Fruit fly (Drosophila melanogaster) whole organism, prepupa: Measurements from ENCODE around the gene CG4080.

Experiments used
- CG10631 ChIP-seq: fragments of 200-800 bp; sonication (Bioruptor generic); optimal IDR thresholded peaks from 2 replicates; lab custom pipeline; 2016; ENCODE audit warnings: missing biosample characterization, missing genetic modification characterization
- CG10669 ChIP-seq: fragments of 200-800 bp; sonication (Bioruptor generic); optimal IDR thresholded peaks from 3 replicates; lab custom pipeline; 2018; ENCODE audit warnings: missing biosample characterization, mild to moderate bottlenecking, missing genetic modification characterization, moderate library complexity
- CG11762 ChIP-seq: fragments of 200-800 bp; sonication (Bioruptor generic); optimal IDR thresholded peaks from 3 replicates; lab custom pipeline; 2016; ENCODE audit warnings: missing biosample characterization, missing genetic modification characterization; ENCODE audit not compliant: insufficient read depth
- CG15336 ChIP-seq: fragments of 200-800 bp; sonication (Bioruptor generic); IDR thresholded peaks from 2 replicates; pipeline ENCODE4 v1.3.6; 2022; ENCODE audit warnings: missing biosample characterization, missing genetic modification characterization
- CG1621 ChIP-seq: fragments of 200-800 bp; sonication (Bioruptor generic); optimal IDR thresholded peaks from 3 replicates; lab custom pipeline; 2018; ENCODE audit warnings: missing biosample characterization, mild to moderate bottlenecking, missing genetic modification characterization
- CG16779 ChIP-seq: fragments of 200-800 bp; sonication (Bioruptor generic); optimal IDR thresholded peaks from 3 replicates; lab custom pipeline; 2017; ENCODE audit warnings: missing biosample characterization, mild to moderate bottlenecking, missing genetic modification characterization
- CG3032 ChIP-seq: fragments of 200-800 bp; optimal IDR thresholded peaks from 2 replicates; lab custom pipeline; 2019; ENCODE audit warnings: missing biosample characterization, mild to moderate bottlenecking, missing genetic modification characterization, moderate library complexity
- CG3919 ChIP-seq: fragments of 200-800 bp; sonication (Bioruptor generic); optimal IDR thresholded peaks from 3 replicates; lab custom pipeline; 2016; ENCODE audit warnings: missing biosample characterization, missing genetic modification characterization
- CG6163 ChIP-seq: fragments of 200-800 bp; sonication (Bioruptor generic); IDR thresholded peaks from 3 replicates; pipeline ENCODE4 v1.3.6; 2022; ENCODE audit warnings: missing biosample characterization, missing genetic modification characterization
- CG6276 ChIP-seq: fragments of 200-800 bp; sonication (Bioruptor generic); optimal IDR thresholded peaks from 2 replicates; lab custom pipeline; 2017; ENCODE audit warnings: missing biosample characterization, mild to moderate bottlenecking, missing genetic modification characterization
- CG6808 ChIP-seq: fragments of 200-800 bp; sonication (Bioruptor generic); optimal IDR thresholded peaks from 3 replicates; lab custom pipeline; 2017; ENCODE audit warnings: missing biosample characterization, missing genetic modification characterization, mild to moderate bottlenecking, moderate library complexity, missing genetic modification reagents
- CG7368 ChIP-seq: fragments of 200-800 bp; sonication (Bioruptor generic); optimal IDR thresholded peaks from 3 replicates; lab custom pipeline; 2016; ENCODE audit warnings: missing biosample characterization, missing genetic modification characterization
- CG9139 ChIP-seq: fragments of 200-800 bp; sonication (Bioruptor generic); optimal IDR thresholded peaks from 3 replicates; lab custom pipeline; 2017; ENCODE audit warnings: missing biosample characterization, mild to moderate bottlenecking, missing genetic modification characterization
- Eip75B ChIP-seq: fragments of 200-800 bp; sonication (Bioruptor generic); optimal IDR thresholded peaks from 3 replicates; lab custom pipeline; 2016; ENCODE audit warnings: missing biosample characterization, missing genetic modification characterization
- Eip78C ChIP-seq: fragments of 200-800 bp; sonication (Bioruptor generic); peaks from one replicate; lab custom pipeline; 2016; ENCODE audit warnings: missing biosample characterization, missing genetic modification characterization
- Eip93F ChIP-seq: fragments of 200-800 bp; sonication (Bioruptor generic); optimal IDR thresholded peaks from 2 replicates; lab custom pipeline; 2016; ENCODE audit warnings: missing biosample characterization, mild to moderate bottlenecking, missing genetic modification characterization
- Ets96B ChIP-seq: fragments of 200-800 bp; optimal IDR thresholded peaks from 2 replicates; lab custom pipeline; 2019; ENCODE audit warnings: missing biosample characterization, mild to moderate bottlenecking, missing genetic modification characterization, moderate library complexity
- Hr38 ChIP-seq: sonication (Bioruptor generic); optimal IDR thresholded peaks from 2 replicates; lab custom pipeline; 2016; ENCODE audit warnings: missing biosample characterization, missing genetic modification characterization
- Met ChIP-seq: fragments of 200-800 bp; sonication (Bioruptor generic); optimal IDR thresholded peaks from 3 replicates; lab custom pipeline; 2016; ENCODE audit warnings: missing biosample characterization, missing genetic modification characterization
- OdsH ChIP-seq: fragments of 200-800 bp; sonication (Bioruptor generic); optimal IDR thresholded peaks from 3 replicates; lab custom pipeline; 2016; ENCODE audit warnings: missing biosample characterization, missing genetic modification characterization
- Sox14 ChIP-seq: fragments of 200-800 bp; sonication (Bioruptor generic); optimal IDR thresholded peaks from 3 replicates; lab custom pipeline; 2016; ENCODE audit warnings: missing biosample characterization, missing genetic modification characterization
- achi ChIP-seq: fragments of 200-800 bp; sonication (Bioruptor generic); optimal IDR thresholded peaks from 3 replicates; lab custom pipeline; 2016; ENCODE audit warnings: missing biosample characterization, missing genetic modification characterization
- dac ChIP-seq: fragments of 200-800 bp; sonication (Bioruptor generic); optimal IDR thresholded peaks from 2 replicates; lab custom pipeline; 2017; ENCODE audit warnings: missing biosample characterization, mild to moderate bottlenecking, missing genetic modification characterization
- dsx ChIP-seq: fragments of 200-800 bp; optimal IDR thresholded peaks from 3 replicates; lab custom pipeline; 2019; ENCODE audit warnings: missing biosample characterization, mild to moderate bottlenecking, missing genetic modification characterization, moderate library complexity; ENCODE audit not compliant: poor library complexity, severe bottlenecking
- fd59A ChIP-seq: fragments of 200-800 bp; sonication (Bioruptor generic); optimal IDR thresholded peaks from 2 replicates; lab custom pipeline; 2017; ENCODE audit warnings: missing biosample characterization, mild to moderate bottlenecking, missing genetic modification characterization, missing genetic modification reagents
- fkh ChIP-seq: fragments of 200-800 bp; sonication (Bioruptor generic); optimal IDR thresholded peaks from 3 replicates; lab custom pipeline; 2017; ENCODE audit warnings: missing biosample characterization, mild to moderate bottlenecking, missing genetic modification characterization, moderate library complexity
- lz ChIP-seq: fragments of 200-800 bp; sonication (Bioruptor generic); optimal IDR thresholded peaks from 3 replicates; lab custom pipeline; 2016; ENCODE audit warnings: missing biosample characterization, missing genetic modification characterization
- net ChIP-seq: fragments of 200-800 bp; sonication (Bioruptor generic); optimal IDR thresholded peaks from 3 replicates; lab custom pipeline; 2016; ENCODE audit warnings: missing biosample characterization, missing genetic modification characterization
- pdm3 ChIP-seq: fragments of 200-800 bp; sonication (Bioruptor generic); optimal IDR thresholded peaks from 3 replicates; lab custom pipeline; 2016; ENCODE audit warnings: missing biosample characterization, missing genetic modification characterization
- salr ChIP-seq, 2 experiments: fragments of 200-800 bp; sonication (Bioruptor generic); optimal IDR thresholded peaks; 3 replicates each; lab custom pipeline; 2016 to 2018; ENCODE audit warnings: missing biosample characterization in 2 of 2, missing genetic modification characterization in 2 of 2, mild to moderate bottlenecking in 1 of 2
- spab ChIP-seq: fragments of 200-800 bp; sonication (Bioruptor generic); optimal IDR thresholded peaks from 2 replicates; lab custom pipeline; 2017; ENCODE audit warnings: missing biosample characterization, mild to moderate bottlenecking, missing genetic modification characterization, missing genetic modification reagents
- ss ChIP-seq, 2 experiments: fragments of 200-800 bp; sonication (Bioruptor generic); optimal IDR thresholded peaks; 2 replicates in 1 of 2; 3 replicates in 1 of 2; lab custom pipeline; 2017 to 2018; ENCODE audit warnings: mild to moderate bottlenecking in 2 of 2, missing biosample characterization in 2 of 2, missing genetic modification characterization in 2 of 2, moderate library complexity in 1 of 2
- svp ChIP-seq: fragments of 200-800 bp; sonication (Bioruptor generic); peaks from one replicate; lab custom pipeline; 2016; ENCODE audit warnings: missing biosample characterization, missing genetic modification characterization
- topi ChIP-seq: fragments of 200-800 bp; sonication (Bioruptor generic); optimal IDR thresholded peaks from 3 replicates; lab custom pipeline; 2016; ENCODE audit warnings: missing biosample characterization, missing genetic modification characterization
- vri ChIP-seq: fragments of 200-800 bp; sonication (Bioruptor generic); optimal IDR thresholded peaks from 3 replicates; lab custom pipeline; 2016; ENCODE audit warnings: missing biosample characterization, mild to moderate bottlenecking, missing genetic modification characterization

CG4080 gene

dm6 chr3L:9358713-9359040 lies 40.4 kb downstream of the CG4080 start, which contains the start of the genes UGP and Svip (continued):
- peak; percentile 53 for TF ChIP-seq net (GFP tag; lab: Kevin White, UChicago)

DNA sequence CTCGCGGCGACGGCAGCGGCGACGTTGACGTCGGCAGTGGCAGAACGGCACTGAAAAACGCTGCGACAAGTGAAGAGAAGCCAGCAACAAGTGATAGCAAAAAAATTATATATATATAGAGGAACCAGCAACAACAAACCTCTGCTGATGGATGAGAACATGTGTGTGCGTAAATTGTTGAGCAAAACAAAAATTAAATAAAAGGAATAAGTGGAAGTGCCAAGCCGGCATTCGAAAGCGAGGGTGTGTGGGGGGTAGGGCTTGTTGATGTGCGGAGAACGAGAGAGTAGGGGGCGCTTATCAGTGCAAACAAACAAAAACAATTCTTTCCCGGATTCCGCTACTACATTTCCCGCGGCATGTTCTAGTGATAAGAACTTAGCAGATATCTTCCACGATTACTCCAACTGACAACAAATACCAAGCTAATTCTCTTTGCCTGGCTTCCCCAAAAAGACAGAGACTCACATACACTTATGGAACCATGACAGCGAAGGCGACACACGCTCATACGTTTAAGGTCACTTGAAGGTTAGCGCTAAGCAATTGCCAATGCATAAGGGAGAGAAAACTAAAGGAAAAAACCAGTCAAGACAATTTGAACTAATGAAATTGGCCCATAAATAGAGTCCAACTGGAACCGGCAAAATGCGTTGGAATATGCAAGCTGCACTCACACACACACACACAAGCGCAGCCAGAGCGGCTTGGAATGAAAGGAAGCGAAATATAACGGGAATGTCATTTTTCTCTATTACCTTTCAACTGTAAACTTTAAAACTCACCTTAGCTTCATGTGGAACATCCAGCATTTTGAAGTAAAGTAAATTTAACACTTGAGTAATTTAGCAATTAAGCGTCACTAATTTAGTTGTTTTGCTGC lies 41.0 kb downstream of the CG4080 start:
- peak; percentile 48 to 77 for TF ChIP-seq ss (GFP tag; optimal IDR thresholded peaks at IDR 0.05; lab: Kevin White, UChicago)
- TF ChIP-seq Eip93F (GFP tag; lab: Kevin White, UChicago) = peak; percentile 62
- TF ChIP-seq achi (GFP tag; lab: Kevin White, UChicago) = no peak
- no peak for TF ChIP-seq CG11762 (GFP tag; lab: Kevin White, UChicago)
- TF ChIP-seq salr (GFP tag; optimal IDR thresholded peaks at IDR 0.05; lab: Kevin White, UChicago) = no peak
- TF ChIP-seq dac (GFP tag; lab: Kevin White, UChicago) = no peak
- TF ChIP-seq Ets96B (tag; lab: Kevin White, UChicago) = peak; percentile 51
- TF ChIP-seq svp (GFP tag; lab: Kevin White, UChicago) = peak; percentile 86
- no peak for TF ChIP-seq Hr38 (GFP tag; lab: Kevin White, UChicago)
- no peak for TF ChIP-seq CG7368 (GFP tag; lab: Kevin White, UChicago)
- TF ChIP-seq CG3032 (tag; lab: Kevin White, UChicago) = peak; percentile 53
- TF ChIP-seq CG6163 (GFP tag; lab: Robert Waterston, UW) = peak; percentile 74; the same call in 2 of the 3 replicates
- no peak for TF ChIP-seq Met (GFP tag; lab: Kevin White, UChicago)
- no peak for TF ChIP-seq lz (GFP tag; lab: Kevin White, UChicago)
- TF ChIP-seq CG1621 = peak; percentile 50
- TF ChIP-seq fd59A (GFP tag; lab: Kevin White, UChicago) = no peak
- TF ChIP-seq vri (GFP tag; lab: Kevin White, UChicago) = peak; percentile 9
- peak; percentile 83 for TF ChIP-seq CG16779
- peak; percentile 6 for TF ChIP-seq Sox14 (GFP tag; lab: Kevin White, UChicago)
- 0 out of 2 replicates have a peak, but pooled peaks have one; percentile 20 for TF ChIP-seq CG15336
- peak; percentile 30 for TF ChIP-seq CG6276 (GFP tag; lab: Kevin White, UChicago)
- TF ChIP-seq CG10631 (GFP tag; lab: Kevin White, UChicago) = peak; percentile 20
- peak; percentile 34 for TF ChIP-seq net (GFP tag; lab: Kevin White, UChicago)
- TF ChIP-seq spab (GFP tag; lab: Kevin White, UChicago) = peak; percentile 45
- peak; percentile 62 for TF ChIP-seq CG6808 (GFP tag; lab: Kevin White, UChicago)
- TF ChIP-seq topi = no peak
- TF ChIP-seq pdm3 (GFP tag; lab: Kevin White, UChicago) = no peak
- peak; percentile 52 for TF ChIP-seq dsx (GFP tag; lab: Kevin White, UChicago)
- peak; percentile 10 for TF ChIP-seq CG10669 (GFP tag; lab: Kevin White, UChicago)
- peak; percentile 36 for TF ChIP-seq CG9139
- peak; percentile 74 for TF ChIP-seq Eip78C (GFP tag; lab: Kevin White, UChicago)
- no peak for TF ChIP-seq CG3919
- TF ChIP-seq fkh = peak; percentile 89
- peak; percentile 21 for TF ChIP-seq Eip75B

DNA sequence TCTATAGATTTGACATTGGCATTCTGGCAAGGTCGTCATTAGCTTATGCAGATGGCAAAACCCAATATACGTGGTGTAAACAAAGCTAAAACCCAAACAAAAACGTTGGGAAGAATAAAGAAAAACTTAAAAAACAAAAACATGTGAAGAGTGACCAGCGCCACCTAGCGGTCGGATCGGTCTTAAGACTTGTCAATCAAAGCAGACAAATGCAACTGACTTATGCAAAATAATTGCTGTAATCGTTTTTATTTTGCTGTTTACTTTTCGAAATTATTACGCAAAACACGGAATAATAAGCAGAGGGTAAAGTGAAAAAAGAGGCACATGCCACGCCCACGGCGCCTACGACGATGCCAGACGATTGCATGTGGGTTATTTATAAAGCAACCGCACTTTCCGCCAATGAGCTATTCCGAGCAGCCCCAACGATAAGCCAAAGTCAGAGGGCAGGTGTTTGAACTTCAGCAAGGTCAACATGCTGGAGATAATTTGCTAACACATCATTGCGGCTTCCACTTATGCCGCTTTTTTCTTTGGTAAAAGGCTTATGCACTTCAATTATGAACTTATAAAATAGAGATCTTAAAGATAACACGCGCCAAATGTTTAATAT lies 42.8 kb downstream of the CG4080 start:
- TF ChIP-seq svp (GFP tag; lab: Kevin White, UChicago) (peak; percentile 98), Met (GFP tag; lab: Kevin White, UChicago) (no peak), Eip78C (GFP tag; lab: Kevin White, UChicago) (peak; percentile 28), net (GFP tag; lab: Kevin White, UChicago) (no peak), CG6276 (GFP tag; lab: Kevin White, UChicago) (no peak), fkh (peak; percentile 26), Eip75B (no peak), Eip93F (GFP tag; lab: Kevin White, UChicago) (no peak), CG3032 (tag; lab: Kevin White, UChicago) (no peak), OdsH (GFP tag; lab: Kevin White, UChicago) (no peak)
